Worm (Caenorhabditis elegans) whole organism, L1 larva: ENCODE measurements around the gene trx-2.

ENCODE experiments used
- irx-1 ChIP-seq: sonication (generic microtip); optimal IDR thresholded peaks from 2 replicates; lab custom pipeline; 2016; ENCODE audit warnings: missing genetic modification characterization, missing compliant biosample characterization
- nhr-12 ChIP-seq: sonication (generic microtip); optimal IDR thresholded peaks from 2 replicates; lab custom pipeline; 2017; ENCODE audit warnings: missing biosample characterization, missing genetic modification characterization

ce11 chrV:10333843-10334242 is 19.4 kb downstream of the trx-2 start:
- TF ChIP-seq irx-1 (tag; lab: Kevin White, UChicago) (no peak), nhr-12 (tag; lab: Kevin White, UChicago) (no peak)
